Fruit fly (Drosophila melanogaster) whole organism, embryonic: ENCODE data around the gene sdt.

Experiments
- ATbp ChIP-seq: fragments of 200-800 bp; sonication (Bioruptor generic); optimal IDR thresholded peaks from 2 replicates; lab custom pipeline; 2017; ENCODE audit warnings: missing biosample characterization, mild to moderate bottlenecking, missing genetic modification characterization, missing genetic modification reagents
- Ada2b ChIP-seq: fragments of 200-800 bp; sonication (Bioruptor generic); IDR thresholded peaks from 2 replicates; pipeline ENCODE4 v1.3.6; 2022; ENCODE audit warnings: missing biosample characterization, missing genetic modification characterization
- CG10147 ChIP-seq: fragments of 200-800 bp; sonication (Bioruptor generic); optimal IDR thresholded peaks from 2 replicates; lab custom pipeline; 2019; ENCODE audit warnings: missing biosample characterization, mild to moderate bottlenecking, missing genetic modification characterization, moderate library complexity
- CG11398 ChIP-seq: fragments of 200-800 bp; sonication (Bioruptor generic); optimal IDR thresholded peaks from 2 replicates; lab custom pipeline; 2016; ENCODE audit warnings: missing biosample characterization, missing genetic modification characterization
- CG11560 ChIP-seq: fragments of 200-800 bp; sonication (Bioruptor generic); IDR thresholded peaks from 3 replicates; pipeline ENCODE4 v1.3.6; 2022; ENCODE audit warnings: missing biosample characterization, missing genetic modification characterization
- CG11723 ChIP-seq: fragments of 200-800 bp; sonication (Bioruptor generic); optimal IDR thresholded peaks from 2 replicates; lab custom pipeline; 2017; ENCODE audit warnings: missing biosample characterization, mild to moderate bottlenecking, missing genetic modification characterization
- CG12104 ChIP-seq: fragments of 200-800 bp; sonication (Bioruptor generic); optimal IDR thresholded peaks from 3 replicates; lab custom pipeline; 2016; ENCODE audit warnings: missing biosample characterization, missing genetic modification characterization
- CG12219 ChIP-seq: fragments of 200-800 bp; sonication (Bioruptor generic); optimal IDR thresholded peaks from 3 replicates; lab custom pipeline; 2018; ENCODE audit warnings: missing biosample characterization, mild to moderate bottlenecking, missing genetic modification characterization
- CG13296 ChIP-seq: fragments of 200-800 bp; sonication (Bioruptor generic); optimal IDR thresholded peaks from 3 replicates; lab custom pipeline; 2018; ENCODE audit warnings: missing biosample characterization, mild to moderate bottlenecking, missing genetic modification characterization
- CG14965 ChIP-seq: fragments of 200-800 bp; sonication (Bioruptor generic); optimal IDR thresholded peaks from 2 replicates; lab custom pipeline; 2016; ENCODE audit warnings: missing biosample characterization, missing genetic modification characterization, borderline replicate concordance
- CG17385 ChIP-seq: fragments of 200-800 bp; sonication (Bioruptor generic); optimal IDR thresholded peaks from 3 replicates; lab custom pipeline; 2018; ENCODE audit warnings: missing biosample characterization, mild to moderate bottlenecking, missing genetic modification characterization
- CG3065 ChIP-seq: fragments of 200-800 bp; sonication (Bioruptor generic); optimal IDR thresholded peaks from 2 replicates; lab custom pipeline; 2016; ENCODE audit warnings: missing biosample characterization, missing genetic modification characterization
- CG33557 ChIP-seq: fragments of 200-800 bp; sonication (Bioruptor generic); optimal IDR thresholded peaks from 2 replicates; lab custom pipeline; 2019; ENCODE audit warnings: missing biosample characterization, mild to moderate bottlenecking, missing genetic modification characterization, moderate library complexity
- CG42726 ChIP-seq: fragments of 200-800 bp; sonication (Bioruptor generic); IDR thresholded peaks from 2 replicates; pipeline ENCODE4 v1.3.6; 2022; ENCODE audit warnings: missing biosample characterization, missing genetic modification characterization; ENCODE audit not compliant: partially characterized antibody
- CG4617 ChIP-seq: fragments of 200-800 bp; sonication (Bioruptor generic); optimal IDR thresholded peaks from 3 replicates; lab custom pipeline; 2016; ENCODE audit warnings: missing biosample characterization, missing genetic modification characterization, borderline replicate concordance
- CG5953 ChIP-seq: fragments of 200-800 bp; sonication (Bioruptor generic); IDR thresholded peaks from 2 replicates; pipeline ENCODE4 v1.3.6; 2022; ENCODE audit warnings: missing biosample characterization, missing genetic modification characterization
- CG7372 ChIP-seq: fragments of 200-800 bp; sonication (Bioruptor generic); IDR thresholded peaks from 2 replicates; pipeline ENCODE4 v1.3.6; 2022; ENCODE audit warnings: missing biosample characterization, missing genetic modification characterization
- CG7839 ChIP-seq: fragments of 200-800 bp; sonication (Bioruptor generic); optimal IDR thresholded peaks from 3 replicates; lab custom pipeline; 2018; ENCODE audit warnings: missing biosample characterization, mild to moderate bottlenecking, missing genetic modification characterization, moderate library complexity
- CG8290 ChIP-seq, 3 experiments: fragments of 200-800 bp; sonication (Bioruptor generic); optimal IDR thresholded peaks; 2 replicates each; lab custom pipeline; 2016 to 2019; ENCODE audit warnings: missing biosample characterization in 3 of 3, missing genetic modification characterization in 3 of 3, mild to moderate bottlenecking in 2 of 3, moderate library complexity in 1 of 3
- CG8944 ChIP-seq: fragments of 200-800 bp; sonication (Bioruptor generic); optimal IDR thresholded peaks from 3 replicates; lab custom pipeline; 2016; ENCODE audit warnings: missing biosample characterization, missing genetic modification characterization
- CG9215 ChIP-seq: fragments of 200-800 bp; sonication (Bioruptor generic); IDR thresholded peaks from 2 replicates; pipeline ENCODE4 v1.3.6; 2022; ENCODE audit warnings: missing biosample characterization, missing genetic modification characterization
- CHES-1-like ChIP-seq: fragments of 200-800 bp; sonication (Bioruptor generic); optimal IDR thresholded peaks from 2 replicates; lab custom pipeline; 2016; ENCODE audit warnings: missing biosample characterization, missing genetic modification characterization
- Dek ChIP-seq: fragments of 200-800 bp; sonication (Bioruptor generic); optimal IDR thresholded peaks from 3 replicates; lab custom pipeline; 2019; ENCODE audit warnings: missing biosample characterization, mild to moderate bottlenecking, missing genetic modification characterization, moderate library complexity
- HmgD ChIP-seq: fragments of 200-800 bp; sonication (Bioruptor generic); optimal IDR thresholded peaks from 3 replicates; lab custom pipeline; 2016; ENCODE audit warnings: missing biosample characterization, missing genetic modification characterization
- Hr51 ChIP-seq, 2 experiments: fragments of 200-800 bp; sonication (Bioruptor generic); optimal IDR thresholded peaks; 2 replicates in 1 of 2; 3 replicates in 1 of 2; lab custom pipeline; 2016 to 2018; ENCODE audit warnings: missing biosample characterization in 2 of 2, missing genetic modification characterization in 2 of 2, mild to moderate bottlenecking in 1 of 2, moderate library complexity in 1 of 2
- MTF-1 ChIP-seq: fragments of 200-800 bp; sonication (Bioruptor generic); optimal IDR thresholded peaks from 2 replicates; lab custom pipeline; 2018; ENCODE audit warnings: missing biosample characterization, mild to moderate bottlenecking, missing genetic modification characterization, borderline replicate concordance
- NFAT ChIP-seq: fragments of 200-800 bp; sonication (Bioruptor generic); IDR thresholded peaks from 2 replicates; pipeline ENCODE4 v1.3.6; 2022; ENCODE audit warnings: missing biosample characterization, missing genetic modification characterization
- Neu2 ChIP-seq: fragments of 200-800 bp; sonication (Bioruptor generic); optimal IDR thresholded peaks from 3 replicates; lab custom pipeline; 2016; ENCODE audit warnings: missing biosample characterization, missing genetic modification characterization, borderline replicate concordance
- Nf-YC ChIP-seq: fragments of 200-800 bp; optimal IDR thresholded peaks from 3 replicates; lab custom pipeline; 2019; ENCODE audit warnings: missing biosample characterization, mild to moderate bottlenecking, missing genetic modification characterization, moderate library complexity
- Oaz ChIP-seq: fragments of 200-800 bp; sonication (Bioruptor generic); IDR thresholded peaks from 2 replicates; pipeline ENCODE4 v1.3.6; 2022; ENCODE audit warnings: missing biosample characterization, missing genetic modification characterization
- Sry-β ChIP-seq: fragments of 200-800 bp; sonication (Bioruptor generic); optimal IDR thresholded peaks from 2 replicates; lab custom pipeline; 2018; ENCODE audit warnings: missing biosample characterization, mild to moderate bottlenecking, missing genetic modification characterization, moderate library complexity
- Xrp1 ChIP-seq: fragments of 200-800 bp; sonication (Bioruptor generic); IDR thresholded peaks from 2 replicates; pipeline ENCODE4 v1.3.6; 2022; ENCODE audit warnings: missing biosample characterization, missing genetic modification characterization
- ase ChIP-seq: fragments of 200-800 bp; sonication (Bioruptor generic); IDR thresholded peaks from 3 replicates; pipeline ENCODE4 v1.3.6; 2022; ENCODE audit warnings: missing biosample characterization, missing genetic modification characterization
- ash1 ChIP-seq: fragments of 200-800 bp; sonication (Bioruptor generic); optimal IDR thresholded peaks from 2 replicates; lab custom pipeline; 2018; ENCODE audit warnings: missing biosample characterization, mild to moderate bottlenecking, missing genetic modification characterization
- bbx ChIP-seq: fragments of 200-800 bp; sonication (Bioruptor generic); IDR thresholded peaks from 2 replicates; pipeline ENCODE4 v1.3.6; 2022; ENCODE audit warnings: missing biosample characterization, missing genetic modification characterization; ENCODE audit not compliant: partially characterized antibody
- bigmax ChIP-seq: fragments of 200-800 bp; sonication (Bioruptor generic); optimal IDR thresholded peaks from 2 replicates; lab custom pipeline; 2018; ENCODE audit warnings: missing biosample characterization, mild to moderate bottlenecking, missing genetic modification characterization
- cad ChIP-seq: fragments of >200 bp; optimal IDR thresholded peaks from 2 replicates; lab custom pipeline; 2017; ENCODE audit warnings: missing biosample characterization, missing genetic modification characterization
- dati ChIP-seq: fragments of 200-800 bp; sonication (Bioruptor generic); IDR thresholded peaks from 2 replicates; pipeline ENCODE4 v1.3.6; 2022; ENCODE audit warnings: missing biosample characterization, missing genetic modification characterization
- dpn ChIP-seq, 2 experiments: fragments of 200-800 bp; sonication (Bioruptor generic); optimal IDR thresholded peaks; 3 replicates each; lab custom pipeline; 2016; ENCODE audit warnings: missing biosample characterization in 2 of 2, missing genetic modification characterization in 2 of 2
- fd96Cb ChIP-seq: fragments of 200-800 bp; sonication (Bioruptor generic); optimal IDR thresholded peaks from 2 replicates; lab custom pipeline; 2018; ENCODE audit warnings: missing biosample characterization, mild to moderate bottlenecking, missing genetic modification characterization, moderate library complexity
- gsb ChIP-seq: fragments of 200-800 bp; sonication (Bioruptor generic); IDR thresholded peaks from 2 replicates; pipeline ENCODE4 v1.3.6; 2022; ENCODE audit warnings: missing biosample characterization, missing genetic modification characterization
- gt ChIP-seq: fragments of 200-800 bp; sonication (Bioruptor generic); IDR thresholded peaks from 2 replicates; pipeline ENCODE4 v1.3.6; 2022; ENCODE audit warnings: missing biosample characterization, missing genetic modification characterization
- hb ChIP-seq: fragments of 200-800 bp; sonication (Bioruptor generic); IDR thresholded peaks from 3 replicates; pipeline ENCODE4 v1.3.6; 2022; ENCODE audit warnings: missing biosample characterization, missing genetic modification characterization; ENCODE audit not compliant: partially characterized antibody
- nmo ChIP-seq: fragments of 200-800 bp; sonication (Bioruptor generic); optimal IDR thresholded peaks from 2 replicates; lab custom pipeline; 2018; ENCODE audit warnings: missing biosample characterization, mild to moderate bottlenecking, missing genetic modification characterization, moderate library complexity
- org-1 ChIP-seq: fragments of 200-800 bp; sonication (Bioruptor generic); optimal IDR thresholded peaks from 2 replicates; lab custom pipeline; 2017; ENCODE audit warnings: missing biosample characterization, missing genetic modification characterization
- pzg ChIP-seq: fragments of 200-800 bp; sonication (Bioruptor generic); optimal IDR thresholded peaks from 3 replicates; lab custom pipeline; 2018; ENCODE audit warnings: missing biosample characterization, mild to moderate bottlenecking, missing genetic modification characterization, moderate library complexity
- ttk ChIP-seq: fragments of 200-800 bp; sonication (Bioruptor generic); IDR thresholded peaks from 2 replicates; pipeline ENCODE4 v2.1.2; 2022; ENCODE audit warnings: missing biosample characterization, missing genetic modification characterization
- usp ChIP-seq: fragments of >200 bp; optimal IDR thresholded peaks from 2 replicates; lab custom pipeline; 2017; ENCODE audit warnings: missing biosample characterization, missing genetic modification characterization
- wor ChIP-seq: fragments of 200-800 bp; sonication (Bioruptor generic); IDR thresholded peaks from 2 replicates; pipeline ENCODE4 v1.3.6; 2022; ENCODE audit warnings: missing biosample characterization, missing genetic modification characterization
- zen ChIP-seq: fragments of 200-800 bp; sonication (Bioruptor generic); optimal IDR thresholded peaks from 3 replicates; lab custom pipeline; 2018; ENCODE audit warnings: missing biosample characterization, mild to moderate bottlenecking, missing genetic modification characterization, moderate library complexity
- zfh1 ChIP-seq: fragments of 200-800 bp; sonication (Bioruptor generic); IDR thresholded peaks from 3 replicates; pipeline ENCODE4 v1.3.6; 2022; ENCODE audit warnings: missing biosample characterization, missing genetic modification characterization

The sdt gene

dm6 chrX:8233167-8233566 lies 54.8 kb downstream of the sdt start:
- TF ChIP-seq CG9215 (0 out of 2 replicates have a peak, but pooled peaks have one; percentile 31), CG7839 (tag; lab: Kevin White, UChicago) (peak; percentile 27), MTF-1 (GFP tag; lab: Kevin White, UChicago) (no peak), ttk (GFP tag; lab: Robert Waterston, UW) (no peak), CG8290 (GFP tag; optimal IDR thresholded peaks at IDR 0.05; lab: Kevin White, UChicago) (no peak), CG8290 (tag; optimal IDR thresholded peaks at IDR 0.05; lab: Kevin White, UChicago) (peak in 1 of 2 experiments; percentile 65), CG13296 (GFP tag; lab: Kevin White, UChicago) (peak; percentile 40), CG33557 (GFP tag; lab: Kevin White, UChicago) (no peak), Neu2 (no peak), nmo (no peak), Oaz (GFP tag; lab: Robert Waterston, UW) (no peak), CG11723 (GFP tag; lab: Kevin White, UChicago) (no peak), CG10147 (GFP tag; lab: Kevin White, UChicago) (no peak), gt (GFP tag; lab: Robert Waterston, UW) (no peak), CG12219 (GFP tag; lab: Kevin White, UChicago) (no peak), gsb (GFP tag; lab: Robert Waterston, UW) (no peak), CG7372 (GFP tag; lab: Robert Waterston, UW) (no peak), Xrp1 (GFP tag; lab: Robert Waterston, UW) (no peak), CG3065 (no peak), ATbp (GFP tag; lab: Kevin White, UChicago) (no peak), zfh1 (GFP tag; lab: Robert Waterston, UW) (no peak), fd96Cb (tag; lab: Kevin White, UChicago) (no peak), CG12104 (GFP tag; lab: Kevin White, UChicago) (no peak), dati (GFP tag; lab: Robert Waterston, UW) (no peak), Hr51 (GFP tag; optimal IDR thresholded peaks at IDR 0.05; lab: Kevin White, UChicago) (no peak), CG8944 (no peak), CG14965 (no peak), hb (GFP tag; lab: Robert Waterston, UW) (no peak), zen (tag; lab: Kevin White, UChicago) (no peak), HmgD (GFP tag; lab: Kevin White, UChicago) (no peak), Ada2b (GFP tag; lab: Robert Waterston, UW) (no peak), bigmax (GFP tag; lab: Kevin White, UChicago) (no peak), Sry-β (no peak), bbx (GFP tag; lab: Robert Waterston, UW) (no peak), CG42726 (GFP tag; lab: Robert Waterston, UW) (no peak), ase (GFP tag; lab: Robert Waterston, UW) (no peak), Nf-YC (no peak), Dek (tag; lab: Kevin White, UChicago) (peak; percentile 9), dpn (GFP tag; optimal IDR thresholded peaks at IDR 0.05; lab: Kevin White, UChicago) (peak; percentile 1 to 6), CG11560 (no peak), CG5953 (GFP tag; lab: Robert Waterston, UW) (no peak), ash1 (no peak), org-1 (GFP tag; lab: Kevin White, UChicago) (no peak), NFAT (peak; percentile 37; the same call in 1 of the 2 replicates), CG17385 (no peak), wor (GFP tag; lab: Robert Waterston, UW) (no peak), CG11398 (GFP tag; lab: Kevin White, UChicago) (no peak), cad (GFP tag; lab: Kevin White, UChicago) (no peak), CG4617 (GFP tag; lab: Kevin White, UChicago) (no peak), pzg (GFP tag; lab: Kevin White, UChicago) (no peak), usp (GFP tag; lab: Kevin White, UChicago) (no peak), CHES-1-like (GFP tag; lab: Kevin White, UChicago) (peak; percentile 26)
